Worm (Caenorhabditis elegans) whole organism, L4 larva: ENCODE measurements around the gene W04G3.13.

Source experiments
- D1046.2 ChIP-seq: fragments of 200-800 bp; sonication (Bioruptor generic); IDR thresholded peaks from 2 replicates; pipeline ENCODE4 v1.3.6; 2022; ENCODE audit warnings: missing genetic modification characterization, missing compliant biosample characterization
- F10B5.3 ChIP-seq: sonication (generic microtip); optimal IDR thresholded peaks from 2 replicates; lab custom pipeline; 2016; ENCODE audit warnings: mild to moderate bottlenecking, missing genetic modification characterization, missing compliant biosample characterization
- F26F4.8 ChIP-seq: fragments of 200-800 bp; sonication (Bioruptor generic); conservative IDR thresholded peaks from 2 replicates; pipeline ENCODE4 v1.3.6; 2022; ENCODE audit warnings: missing genetic modification characterization, missing compliant biosample characterization
- R02D3.7 ChIP-seq: fragments of 150-350 bp; sonication (generic microtip); optimal IDR thresholded peaks from 3 replicates; lab custom pipeline; 2014; ENCODE audit warnings: missing biosample characterization, missing genetic modification characterization
- T20F7.1 ChIP-seq: fragments of 200-800 bp; sonication (Bioruptor generic); optimal IDR thresholded peaks from 2 replicates; lab custom pipeline; 2018; ENCODE audit warnings: mild to moderate bottlenecking, missing genetic modification characterization, missing compliant biosample characterization
- Y105C5A.15 ChIP-seq: fragments of 200-800 bp; sonication (Bioruptor generic); IDR thresholded peaks from 2 replicates; pipeline ENCODE4 v1.3.6; 2022; ENCODE audit warnings: missing genetic modification characterization, missing compliant biosample characterization
- Y5F2A.4 ChIP-seq: fragments of 200-800 bp; sonication (Bioruptor generic); optimal IDR thresholded peaks from 2 replicates; lab custom pipeline; 2018; ENCODE audit warnings: mild to moderate bottlenecking, missing genetic modification characterization, missing compliant biosample characterization
- Y75B8A.6 ChIP-seq: fragments of 200-800 bp; sonication (Bioruptor generic); IDR thresholded peaks from 2 replicates; pipeline ENCODE4 v1.3.6; 2022; ENCODE audit warnings: missing genetic modification reagents, missing genetic modification characterization, missing compliant biosample characterization
- ZK337.2 ChIP-seq: fragments of 200-800 bp; sonication (Bioruptor generic); IDR thresholded peaks from 2 replicates; pipeline ENCODE4 v1.3.6; 2022; ENCODE audit warnings: missing genetic modification reagents, missing genetic modification characterization, missing compliant biosample characterization
- ZK546.5 ChIP-seq, 2 experiments: sonication (generic microtip); optimal IDR thresholded peaks; 2 replicates each; lab custom pipeline; 2017; ENCODE audit warnings: missing biosample characterization in 2 of 2, missing genetic modification characterization in 2 of 2
- aly-2 ChIP-seq: sonication (generic microtip); optimal IDR thresholded peaks from 2 replicates; lab custom pipeline; 2018; ENCODE audit warnings: missing biosample characterization, missing genetic modification characterization
- ceh-32 ChIP-seq: sonication (generic microtip); optimal IDR thresholded peaks from 2 replicates; lab custom pipeline; 2016; ENCODE audit warnings: mild to moderate bottlenecking, missing genetic modification characterization, missing compliant biosample characterization; ENCODE audit not compliant: poor library complexity
- ceh-44 ChIP-seq: fragments of 200-800 bp; sonication (Bioruptor generic); IDR thresholded peaks from 2 replicates; pipeline ENCODE4 v1.3.6; 2022; ENCODE audit warnings: missing genetic modification reagents, missing genetic modification characterization, missing compliant biosample characterization
- ceh-82 ChIP-seq: sonication (generic microtip); optimal IDR thresholded peaks from 2 replicates; lab custom pipeline; 2017; ENCODE audit warnings: missing biosample characterization, missing genetic modification characterization
- daf-12 ChIP-seq: fragments of 150-350 bp; optimal IDR thresholded peaks from 2 replicates; lab custom pipeline; 2014; ENCODE audit warnings: missing biosample characterization, missing genetic modification reagents, missing genetic modification characterization
- daf-16 ChIP-seq, 3 experiments: sonication (generic microtip); optimal IDR thresholded peaks; 2 replicates each; lab custom pipeline; 2016 to 2017; ENCODE audit warnings: missing genetic modification characterization in 3 of 3, missing genetic modification reagents in 3 of 3, mild to moderate bottlenecking in 2 of 3, missing compliant biosample characterization in 2 of 3, missing biosample characterization in 1 of 3, moderate library complexity in 1 of 3
- daf-8 ChIP-seq: fragments of 200-800 bp; sonication (Bioruptor generic); IDR thresholded peaks from 2 replicates; pipeline ENCODE4 v1.3.6; 2022; ENCODE audit warnings: missing genetic modification characterization, missing compliant biosample characterization
- dmd-6 ChIP-seq: fragments of 200-800 bp; sonication (Bioruptor generic); IDR thresholded peaks from 2 replicates; pipeline ENCODE4 v1.3.6; 2022; ENCODE audit warnings: missing genetic modification reagents, missing genetic modification characterization, missing compliant biosample characterization
- dmd-8 ChIP-seq: fragments of 200-800 bp; sonication (Bioruptor generic); IDR thresholded peaks from 2 replicates; pipeline ENCODE4 v1.3.6; 2022; ENCODE audit warnings: missing genetic modification characterization, missing compliant biosample characterization
- dmd-9 ChIP-seq: fragments of 200-800 bp; sonication (Bioruptor generic); IDR thresholded peaks from 2 replicates; pipeline ENCODE4 v1.3.6; 2022; ENCODE audit warnings: missing genetic modification reagents, missing genetic modification characterization, missing compliant biosample characterization
- egl-27 ChIP-seq: sonication (generic microtip); optimal IDR thresholded peaks from 3 replicates; lab custom pipeline; 2017; ENCODE audit warnings: missing biosample characterization, missing genetic modification reagents, missing genetic modification characterization
- egl-43 ChIP-seq: fragments of 200-800 bp; sonication (Bioruptor generic); IDR thresholded peaks from 2 replicates; pipeline ENCODE4 v1.3.6; 2022; ENCODE audit warnings: missing genetic modification reagents, missing genetic modification characterization, missing compliant biosample characterization
- fos-1 ChIP-seq: fragments of 150-350 bp; optimal IDR thresholded peaks from 2 replicates; lab custom pipeline; 2014; ENCODE audit warnings: missing biosample characterization, missing genetic modification characterization
- hlh-11 ChIP-seq: fragments of 200-800 bp; sonication (Bioruptor generic); optimal IDR thresholded peaks from 2 replicates; lab custom pipeline; 2018; ENCODE audit warnings: mild to moderate bottlenecking, missing genetic modification characterization, missing compliant biosample characterization
- hmg-1.1 ChIP-seq: fragments of 200-800 bp; sonication (Bioruptor generic); IDR thresholded peaks from 2 replicates; pipeline ENCODE4 v1.3.6; 2022; ENCODE audit warnings: missing genetic modification reagents, missing genetic modification characterization, missing compliant biosample characterization
- lin-1 ChIP-seq: fragments of 200-800 bp; sonication (Bioruptor generic); IDR thresholded peaks from 2 replicates; pipeline ENCODE4 v1.3.6; 2022; ENCODE audit warnings: missing genetic modification reagents, missing genetic modification characterization, missing compliant biosample characterization
- lin-13 ChIP-seq: fragments of 150-350 bp; optimal IDR thresholded peaks from 2 replicates; lab custom pipeline; 2014; ENCODE audit warnings: missing biosample characterization, missing genetic modification reagents, missing genetic modification characterization
- lin-15B ChIP-seq: fragments of 150-350 bp; sonication (generic microtip); optimal IDR thresholded peaks from 3 replicates; lab custom pipeline; 2014; ENCODE audit warnings: missing biosample characterization, missing genetic modification characterization
- lin-29 ChIP-seq: fragments of 200-800 bp; sonication (Bioruptor generic); IDR thresholded peaks from 2 replicates; pipeline ENCODE4 v1.3.6; 2022; ENCODE audit warnings: missing genetic modification reagents, missing genetic modification characterization, missing compliant biosample characterization
- madf-9 ChIP-seq: fragments of 200-800 bp; sonication (Bioruptor generic); conservative IDR thresholded peaks from 2 replicates; pipeline ENCODE4 v1.3.6; 2022; ENCODE audit warnings: missing genetic modification reagents, missing genetic modification characterization, missing compliant biosample characterization
- mdl-1 ChIP-seq, 2 experiments: fragments of 150-350 bp in 1 of 2; sonication (generic microtip) in 1 of 2; optimal IDR thresholded peaks; 2 replicates each; lab custom pipeline; 2014 to 2017; ENCODE audit warnings: missing biosample characterization in 2 of 2, missing genetic modification characterization in 2 of 2
- mxl-3 ChIP-seq: fragments of 200-800 bp; sonication (Bioruptor generic); optimal IDR thresholded peaks from 2 replicates; lab custom pipeline; 2018; ENCODE audit warnings: mild to moderate bottlenecking, missing genetic modification characterization, missing compliant biosample characterization
- nhr-102 ChIP-seq: sonication (generic microtip); optimal IDR thresholded peaks from 2 replicates; lab custom pipeline; 2016; ENCODE audit warnings: mild to moderate bottlenecking, missing genetic modification characterization, moderate library complexity, missing compliant biosample characterization
- nhr-25 ChIP-seq: sonication (generic microtip); optimal IDR thresholded peaks from 2 replicates; lab custom pipeline; 2017; ENCODE audit warnings: missing genetic modification characterization, mild to moderate bottlenecking, missing compliant biosample characterization, antibody characterized with exemption, moderate library complexity, borderline replicate concordance; ENCODE audit not compliant: insufficient read depth
- nhr-28 ChIP-seq: fragments of 150-350 bp; optimal IDR thresholded peaks from 2 replicates; lab custom pipeline; 2014; ENCODE audit warnings: missing biosample characterization, missing genetic modification characterization
- nhr-42 ChIP-seq: fragments of 200-800 bp; sonication (Bioruptor generic); IDR thresholded peaks from 2 replicates; pipeline ENCODE4 v1.3.6; 2022; ENCODE audit warnings: missing genetic modification characterization, missing compliant biosample characterization
- nhr-48 ChIP-seq: sonication (generic microtip); optimal IDR thresholded peaks from 2 replicates; lab custom pipeline; 2016; ENCODE audit warnings: mild to moderate bottlenecking, missing genetic modification characterization, missing compliant biosample characterization
- nhr-76 ChIP-seq: fragments of 150-350 bp; optimal IDR thresholded peaks from 2 replicates; lab custom pipeline; 2014; ENCODE audit warnings: missing biosample characterization, missing genetic modification characterization
- saeg-2 ChIP-seq: fragments of 200-800 bp; sonication (Bioruptor generic); IDR thresholded peaks from 2 replicates; pipeline ENCODE4 v1.3.6; 2022; ENCODE audit warnings: missing genetic modification reagents, missing genetic modification characterization, missing compliant biosample characterization
- set-16 ChIP-seq: fragments of 200-800 bp; sonication (Bioruptor generic); IDR thresholded peaks from 2 replicates; pipeline ENCODE4 v1.3.6; 2022; ENCODE audit warnings: missing genetic modification reagents, missing genetic modification characterization, missing compliant biosample characterization
- snpc-1.2 ChIP-seq: fragments of 200-800 bp; sonication (Bioruptor generic); IDR thresholded peaks from 2 replicates; pipeline ENCODE4 v1.3.6; 2022; ENCODE audit warnings: missing genetic modification reagents, missing genetic modification characterization, missing compliant biosample characterization
- snpc-4 ChIP-seq: fragments of 150-350 bp; optimal IDR thresholded peaks from 2 replicates; lab custom pipeline; 2014; ENCODE audit warnings: missing biosample characterization, missing genetic modification characterization
- spr-1 ChIP-seq: sonication (generic microtip); optimal IDR thresholded peaks from 2 replicates; lab custom pipeline; 2016; ENCODE audit warnings: mild to moderate bottlenecking, missing genetic modification characterization, missing compliant biosample characterization
- unc-62 ChIP-seq, 3 experiments: fragments of 150-350 bp in 1 of 3; sonication (generic microtip); optimal IDR thresholded peaks in 2 of 3; peaks in 1 of 3; 1 replicate in 1 of 3; 2 replicates in 2 of 3; lab custom pipeline; 2014 to 2017; ENCODE audit warnings: missing biosample characterization in 3 of 3, missing genetic modification characterization in 3 of 3, missing genetic modification reagents in 3 of 3, missing genotype in 1 of 3
- vab-7 ChIP-seq: fragments of 200-800 bp; sonication (Bioruptor generic); IDR thresholded peaks from 2 replicates; pipeline ENCODE4 v1.3.6; 2022; ENCODE audit warnings: missing genetic modification reagents, missing genetic modification characterization, missing compliant biosample characterization
- zag-1 ChIP-seq: fragments of 150-350 bp; optimal IDR thresholded peaks from 2 replicates; lab custom pipeline; 2014; ENCODE audit warnings: missing biosample characterization, missing genetic modification characterization
- zfp-2 ChIP-seq: sonication (generic microtip); optimal IDR thresholded peaks from 2 replicates; lab custom pipeline; 2016; ENCODE audit warnings: mild to moderate bottlenecking, missing genetic modification characterization, missing compliant biosample characterization
- ztf-11 ChIP-seq: fragments of 150-350 bp; optimal IDR thresholded peaks from 2 replicates; lab custom pipeline; 2014; ENCODE audit warnings: missing biosample characterization, missing genetic modification characterization
- ztf-7 ChIP-seq: fragments of 150-350 bp; optimal IDR thresholded peaks from 2 replicates; lab custom pipeline; 2014; ENCODE audit warnings: missing biosample characterization, missing genetic modification characterization

W04G3.13 gene

ce11 chrX:11031047-11031695 is 48.4 kb downstream of the W04G3.13 start (continued):
- no peak for TF ChIP-seq F26F4.8 (GFP tag; lab: Robert Waterston, UW)
- TF ChIP-seq zag-1 (tag; lab: Kevin White, UChicago), result peak; percentile 71
- no peak for TF ChIP-seq nhr-102 (tag; lab: Kevin White, UChicago)
- TF ChIP-seq nhr-76 (tag; lab: Kevin White, UChicago), result no peak
- TF ChIP-seq fos-1 (tag; lab: Kevin White, UChicago), result no peak
- peak; percentile 70 for TF ChIP-seq lin-13 (GFP tag; lab: Kevin White, UChicago)
- no peak for TF ChIP-seq daf-12
- TF ChIP-seq egl-27 (tag; lab: Kevin White, UChicago), result no peak
- peak; percentile 76 for TF ChIP-seq spr-1
- no peak for TF ChIP-seq ZK337.2 (GFP tag; lab: Robert Waterston, UW)
- no peak for TF ChIP-seq snpc-4 (tag; lab: Kevin White, UChicago)
- peak; percentile 78 for TF ChIP-seq nhr-28 (tag; lab: Kevin White, UChicago)
- TF ChIP-seq egl-43, result peak; percentile 92
- TF ChIP-seq Y105C5A.15, result no peak
- TF ChIP-seq set-16 (GFP tag; lab: Robert Waterston, UW), result peak; percentile 94
- TF ChIP-seq zfp-2 (tag; lab: Kevin White, UChicago), result peak; percentile 38
- no peak for TF ChIP-seq lin-29
- peak; percentile 73 for TF ChIP-seq ceh-32 (tag; lab: Kevin White, UChicago)
- peak; percentile 87 for TF ChIP-seq hmg-1.1 (GFP tag; lab: Robert Waterston, UW)
- TF ChIP-seq nhr-25 (tag; lab: Kevin White, UChicago), result peak; percentile 86
- TF ChIP-seq mdl-1 (tag; optimal IDR thresholded peaks at IDR 0.05; lab: Kevin White, UChicago), result peak; percentile 82 to 87
- TF ChIP-seq dmd-8 (GFP tag; lab: Robert Waterston, UW), result no peak
- TF ChIP-seq R02D3.7 (tag; lab: Kevin White, UChicago), result no peak
- TF ChIP-seq lin-1 (GFP tag; lab: Robert Waterston, UW), result no peak
- no peak for TF ChIP-seq aly-2 (tag; lab: Kevin White, UChicago)
- peak; percentile 40; the same call in 1 of the 2 replicates for TF ChIP-seq madf-9
- no peak for TF ChIP-seq D1046.2 (GFP tag; lab: Robert Waterston, UW)
- TF ChIP-seq daf-16 (GFP tag; optimal IDR thresholded peaks at IDR 0.05; lab: Kevin White, UChicago), result peak; percentile 51 to 52
- TF ChIP-seq daf-16 (tag; optimal IDR thresholded peaks at IDR 0.05; lab: Kevin White, UChicago), result peak; percentile 83
- peak; percentile 87 for TF ChIP-seq nhr-48 (tag; lab: Kevin White, UChicago)
- TF ChIP-seq lin-15B (tag; lab: Kevin White, UChicago), result no peak
- TF ChIP-seq ceh-44 (GFP tag; lab: Robert Waterston, UW), result no peak
- peak; percentile 94 for TF ChIP-seq hlh-11 (tag; lab: Kevin White, UChicago)
- no peak for TF ChIP-seq Y5F2A.4 (GFP tag; lab: Kevin White, UChicago)
- TF ChIP-seq T20F7.1 (GFP tag; lab: Kevin White, UChicago), result peak; percentile 71
- peak; percentile 95 for TF ChIP-seq mxl-3
- peak in 1 of 2 experiments; percentile 100 for TF ChIP-seq unc-62 (GFP tag; optimal IDR thresholded peaks at IDR 0.05 in 1 of 2; lab: Kevin White, UChicago)
- peak; percentile 77 for TF ChIP-seq unc-62 (tag; optimal IDR thresholded peaks at IDR 0.05; lab: Kevin White, UChicago)
- peak; percentile 79 for TF ChIP-seq dmd-6
- TF ChIP-seq ztf-7 (tag; lab: Kevin White, UChicago), result peak; percentile 28
- TF ChIP-seq nhr-42, result no peak
- peak; percentile 77 for TF ChIP-seq F10B5.3 (tag; lab: Kevin White, UChicago)
- TF ChIP-seq daf-8 (GFP tag; lab: Robert Waterston, UW), result no peak
- no peak for TF ChIP-seq snpc-1.2
- TF ChIP-seq Y75B8A.6, result no peak
- TF ChIP-seq ZK546.5 (tag; optimal IDR thresholded peaks at IDR 0.05; lab: Kevin White, UChicago), result no peak
- TF ChIP-seq saeg-2 (GFP tag; lab: Robert Waterston, UW), result 0 out of 2 replicates have a peak, but pooled peaks have one; percentile 55
- TF ChIP-seq dmd-9 (GFP tag; lab: Robert Waterston, UW), result peak; percentile 52; the same call in 1 of the 2 replicates
- 0 out of 2 replicates have a peak, but pooled peaks have one; percentile 43 for TF ChIP-seq vab-7
- no peak for TF ChIP-seq ceh-82 (tag; lab: Kevin White, UChicago)
- TF ChIP-seq ztf-11 (tag; lab: Kevin White, UChicago), result peak; percentile 36
